Worm (Caenorhabditis elegans) whole organism, L1 larva: ENCODE results near the gene F28C1.3.

ENCODE experiments used
- aly-2 ChIP-seq: fragments of 150-350 bp; optimal IDR thresholded peaks from 2 replicates; lab custom pipeline; 2014; ENCODE audit warnings: missing biosample characterization, missing genetic modification characterization
- egl-13 ChIP-seq: sonication (generic microtip); optimal IDR thresholded peaks from 2 replicates; lab custom pipeline; 2016; ENCODE audit warnings: missing genotype, missing genetic modification reagents, missing genetic modification characterization, missing compliant biosample characterization
- elt-2 ChIP-seq: sonication (generic microtip); optimal IDR thresholded peaks from 2 replicates; lab custom pipeline; 2016; ENCODE audit warnings: missing genetic modification characterization, mild to moderate bottlenecking, inconsistent platforms, missing compliant biosample characterization, missing genetic modification reagents
- fkh-10 ChIP-seq: sonication (generic microtip); optimal IDR thresholded peaks from 2 replicates; lab custom pipeline; 2017; ENCODE audit warnings: missing biosample characterization, missing genetic modification reagents, missing genetic modification characterization
- fkh-8 ChIP-seq: sonication (generic microtip); optimal IDR thresholded peaks from 2 replicates; lab custom pipeline; 2016; ENCODE audit warnings: mild to moderate bottlenecking, missing genetic modification characterization, missing compliant biosample characterization
- lin-39 ChIP-seq: fragments of 150-350 bp; optimal IDR thresholded peaks from 2 replicates; lab custom pipeline; 2014; ENCODE audit warnings: missing biosample characterization, missing genetic modification reagents, missing genetic modification characterization
- nhr-237 ChIP-seq: fragments of 150-350 bp; optimal IDR thresholded peaks from 2 replicates; lab custom pipeline; 2014; ENCODE audit warnings: missing biosample characterization, missing genetic modification characterization

ce11 chrV:12429039-12429438 lies 39.4 kb upstream of the F28C1.3 start, which contains the start of gene C54D10.5:
- no peak for TF ChIP-seq aly-2
- no peak for TF ChIP-seq lin-39 (tag; lab: Kevin White, UChicago)
- TF ChIP-seq fkh-8 (tag; lab: Kevin White, UChicago) = no peak
- no peak for TF ChIP-seq egl-13 (tag; lab: Kevin White, UChicago)
- no peak for TF ChIP-seq elt-2 (tag; lab: Kevin White, UChicago)
- TF ChIP-seq nhr-237 (tag; lab: Kevin White, UChicago) = no peak
- TF ChIP-seq fkh-10 (GFP tag; lab: Kevin White, UChicago) = no peak
